Fruit fly (Drosophila melanogaster) whole organism, embryonic: ENCODE results near the gene CG43059.

Source experiments
- B-H2 ChIP-seq: fragments of 200-800 bp; sonication (Bioruptor generic); optimal IDR thresholded peaks from 2 replicates; lab custom pipeline; 2018; ENCODE audit warnings: missing biosample characterization, mild to moderate bottlenecking, missing genetic modification characterization
- Bgb ChIP-seq: fragments of 200-800 bp; sonication (Bioruptor generic); IDR thresholded peaks from 2 replicates; pipeline ENCODE4 v1.3.6; 2022; ENCODE audit warnings: missing biosample characterization, missing genetic modification characterization; ENCODE audit not compliant: partially characterized antibody
- CG10209 ChIP-seq: fragments of 200-800 bp; sonication (Bioruptor generic); optimal IDR thresholded peaks from 3 replicates; lab custom pipeline; 2017; ENCODE audit warnings: missing biosample characterization, mild to moderate bottlenecking, missing genetic modification characterization, missing genetic modification reagents
- CG10565 ChIP-seq: fragments of 200-800 bp; sonication (Bioruptor generic); optimal IDR thresholded peaks from 3 replicates; lab custom pipeline; 2016; ENCODE audit warnings: missing biosample characterization, mild to moderate bottlenecking, missing genetic modification characterization
- CG11696 ChIP-seq: fragments of 200-800 bp; sonication (Bioruptor generic); IDR thresholded peaks from 2 replicates; pipeline ENCODE4 v1.3.6; 2022; ENCODE audit warnings: missing biosample characterization, missing genetic modification characterization
- CG12744 ChIP-seq: fragments of 200-800 bp; sonication (Bioruptor generic); optimal IDR thresholded peaks from 2 replicates; lab custom pipeline; 2016; ENCODE audit warnings: missing biosample characterization, missing genetic modification characterization
- CG13287 ChIP-seq: fragments of 200-800 bp; sonication (Bioruptor generic); IDR thresholded peaks from 2 replicates; pipeline ENCODE4 v1.3.6; 2022; ENCODE audit warnings: missing biosample characterization, missing genetic modification characterization; ENCODE audit not compliant: partially characterized antibody
- CG14441 ChIP-seq: fragments of 200-800 bp; sonication (Bioruptor generic); IDR thresholded peaks from 2 replicates; pipeline ENCODE4 v1.3.6; 2022; ENCODE audit warnings: missing biosample characterization, missing genetic modification characterization
- CG14710 ChIP-seq: fragments of 200-800 bp; sonication (Bioruptor generic); optimal IDR thresholded peaks from 3 replicates; lab custom pipeline; 2019; ENCODE audit warnings: missing biosample characterization, mild to moderate bottlenecking, missing genetic modification characterization, moderate library complexity
- CG15011 ChIP-seq: fragments of 200-800 bp; sonication (Bioruptor generic); optimal IDR thresholded peaks from 3 replicates; lab custom pipeline; 2018; ENCODE audit warnings: missing biosample characterization, mild to moderate bottlenecking, missing genetic modification characterization
- CG15269 ChIP-seq: fragments of 200-800 bp; sonication (Bioruptor generic); optimal IDR thresholded peaks from 2 replicates; lab custom pipeline; 2018; ENCODE audit warnings: missing biosample characterization, mild to moderate bottlenecking, missing genetic modification characterization, moderate library complexity
- CG17359 ChIP-seq: fragments of 200-800 bp; sonication (Bioruptor generic); optimal IDR thresholded peaks from 3 replicates; lab custom pipeline; 2018; ENCODE audit warnings: missing biosample characterization, mild to moderate bottlenecking, missing genetic modification characterization, moderate library complexity
- CG18011 ChIP-seq: fragments of 200-800 bp; sonication (Bioruptor generic); optimal IDR thresholded peaks from 2 replicates; lab custom pipeline; 2017; ENCODE audit warnings: missing biosample characterization, missing genetic modification characterization, mild to moderate bottlenecking, moderate library complexity, missing genotype
- CG2116 ChIP-seq: fragments of 200-800 bp; sonication (Bioruptor generic); optimal IDR thresholded peaks from 3 replicates; lab custom pipeline; 2018; ENCODE audit warnings: missing biosample characterization, mild to moderate bottlenecking, missing genetic modification characterization
- CG2678 ChIP-seq: fragments of 200-800 bp; sonication (Bioruptor generic); optimal IDR thresholded peaks from 3 replicates; lab custom pipeline; 2019; ENCODE audit warnings: missing biosample characterization, mild to moderate bottlenecking, missing genetic modification characterization, moderate library complexity
- CG3163 ChIP-seq: fragments of 200-800 bp; sonication (Bioruptor generic); optimal IDR thresholded peaks from 3 replicates; lab custom pipeline; 2016; ENCODE audit warnings: missing biosample characterization, missing genetic modification characterization
- CG32772 ChIP-seq: fragments of 200-800 bp; sonication (Bioruptor generic); IDR thresholded peaks from 2 replicates; pipeline ENCODE4 v1.3.6; 2022; ENCODE audit warnings: missing biosample characterization, missing genetic modification characterization
- CG6654 ChIP-seq: fragments of 200-800 bp; sonication (Bioruptor generic); optimal IDR thresholded peaks from 2 replicates; lab custom pipeline; 2017; ENCODE audit warnings: missing biosample characterization, mild to moderate bottlenecking, missing genetic modification characterization
- CG6854 ChIP-seq: fragments of 200-800 bp; sonication (Bioruptor generic); optimal IDR thresholded peaks from 3 replicates; lab custom pipeline; 2017; ENCODE audit warnings: missing biosample characterization, mild to moderate bottlenecking, missing genetic modification characterization
- CG8944 ChIP-seq: fragments of 200-800 bp; sonication (Bioruptor generic); optimal IDR thresholded peaks from 3 replicates; lab custom pipeline; 2016; ENCODE audit warnings: missing biosample characterization, missing genetic modification characterization
- CG9609 ChIP-seq: fragments of 200-800 bp; sonication (Bioruptor generic); optimal IDR thresholded peaks from 3 replicates; lab custom pipeline; 2016; ENCODE audit warnings: missing biosample characterization, missing genetic modification characterization
- E2f1 ChIP-seq: fragments of 200-800 bp; sonication (Bioruptor generic); IDR thresholded peaks from 2 replicates; pipeline ENCODE4 v1.3.6; 2022; ENCODE audit warnings: missing biosample characterization, missing genetic modification characterization
- Ets97D ChIP-seq: fragments of 200-800 bp; sonication (Bioruptor generic); optimal IDR thresholded peaks from 3 replicates; lab custom pipeline; 2016; ENCODE audit warnings: missing biosample characterization, missing genetic modification characterization
- H15 ChIP-seq: fragments of 200-800 bp; sonication (Bioruptor generic); IDR thresholded peaks from 3 replicates; pipeline ENCODE4 v1.3.6; 2022; ENCODE audit warnings: missing biosample characterization, missing genetic modification characterization
- Hmx ChIP-seq: fragments of 200-800 bp; sonication (Bioruptor generic); optimal IDR thresholded peaks from 2 replicates; lab custom pipeline; 2016; ENCODE audit warnings: missing biosample characterization, missing genetic modification characterization
- MTF-1 ChIP-seq: fragments of 200-800 bp; sonication (Bioruptor generic); optimal IDR thresholded peaks from 2 replicates; lab custom pipeline; 2018; ENCODE audit warnings: missing biosample characterization, mild to moderate bottlenecking, missing genetic modification characterization, borderline replicate concordance
- Oli ChIP-seq: fragments of 200-800 bp; sonication (Bioruptor generic); optimal IDR thresholded peaks from 2 replicates; lab custom pipeline; 2018; ENCODE audit warnings: missing biosample characterization, mild to moderate bottlenecking, missing genetic modification characterization, moderate library complexity
- Sox100B ChIP-seq: fragments of 200-800 bp; sonication (Bioruptor generic); optimal IDR thresholded peaks from 3 replicates; lab custom pipeline; 2018; ENCODE audit warnings: missing biosample characterization, mild to moderate bottlenecking, missing genetic modification characterization
- Stat92E ChIP-seq, 3 experiments: fragments of >200 bp in 2 of 3; fragments of 200-800 bp in 1 of 3; sonication (Bioruptor generic) in 1 of 3; optimal IDR thresholded peaks; 2 replicates each; lab custom pipeline; 2017 to 2019; ENCODE audit warnings: missing biosample characterization in 3 of 3, missing genetic modification characterization in 3 of 3, mild to moderate bottlenecking in 1 of 3, moderate library complexity in 1 of 3
- Xrp1 ChIP-seq: fragments of 200-800 bp; sonication (Bioruptor generic); IDR thresholded peaks from 2 replicates; pipeline ENCODE4 v1.3.6; 2022; ENCODE audit warnings: missing biosample characterization, missing genetic modification characterization
- YL-1 ChIP-seq: fragments of 200-800 bp; sonication (Bioruptor generic); optimal IDR thresholded peaks from 3 replicates; lab custom pipeline; 2017; ENCODE audit warnings: missing biosample characterization, mild to moderate bottlenecking, missing genetic modification characterization
- bab2 ChIP-seq: fragments of 200-800 bp; sonication (Bioruptor generic); optimal IDR thresholded peaks from 2 replicates; lab custom pipeline; 2016; ENCODE audit warnings: missing biosample characterization, missing genetic modification characterization
- bsh ChIP-seq, 2 experiments: fragments of 200-800 bp; sonication (Bioruptor generic); optimal IDR thresholded peaks; 2 replicates each; lab custom pipeline; 2017 to 2018; ENCODE audit warnings: mild to moderate bottlenecking in 2 of 2, missing biosample characterization in 2 of 2, missing genetic modification characterization in 2 of 2, moderate library complexity in 1 of 2
- ci ChIP-seq: fragments of 200-800 bp; sonication (Bioruptor generic); IDR thresholded peaks from 3 replicates; pipeline ENCODE4 v1.3.6; 2022; ENCODE audit warnings: missing biosample characterization, missing genetic modification characterization
- dan ChIP-seq: fragments of 200-800 bp; sonication (Bioruptor generic); IDR thresholded peaks from 2 replicates; pipeline ENCODE4 v1.3.6; 2022; ENCODE audit warnings: missing biosample characterization, missing genetic modification characterization
- ems ChIP-seq: fragments of 200-800 bp; sonication (Bioruptor generic); optimal IDR thresholded peaks from 3 replicates; lab custom pipeline; 2016; ENCODE audit warnings: missing biosample characterization, missing genetic modification characterization
- fd96Cb ChIP-seq: fragments of 200-800 bp; sonication (Bioruptor generic); optimal IDR thresholded peaks from 2 replicates; lab custom pipeline; 2018; ENCODE audit warnings: missing biosample characterization, mild to moderate bottlenecking, missing genetic modification characterization, moderate library complexity
- fru ChIP-seq: fragments of >200 bp; optimal IDR thresholded peaks from 2 replicates; lab custom pipeline; 2017
- jumu ChIP-seq: fragments of 200-800 bp; sonication (Bioruptor generic); optimal IDR thresholded peaks from 3 replicates; lab custom pipeline; 2016; ENCODE audit warnings: missing biosample characterization, missing genetic modification characterization
- oc ChIP-seq: fragments of 200-800 bp; sonication (Bioruptor generic); optimal IDR thresholded peaks from 2 replicates; lab custom pipeline; 2018; ENCODE audit warnings: missing biosample characterization, mild to moderate bottlenecking, missing genetic modification characterization, moderate library complexity
- pan ChIP-seq, 4 experiments: fragments of >200 bp in 3 of 4; fragments of 200-800 bp in 1 of 4; sonication (Bioruptor generic) in 1 of 4; optimal IDR thresholded peaks in 3 of 4; IDR thresholded peaks in 1 of 4; 2 replicates each; pipeline versions ENCODE4 v1.3.6 to Lab custom; 2017 to 2022; ENCODE audit warnings: missing biosample characterization in 2 of 4, missing genetic modification characterization in 2 of 4, mixed read lengths in 1 of 4
- pho ChIP-seq: fragments of 200-800 bp; sonication (Bioruptor generic); optimal IDR thresholded peaks from 2 replicates; lab custom pipeline; 2016; ENCODE audit warnings: missing biosample characterization, missing genetic modification characterization
- pum ChIP-seq: fragments of 200-800 bp; sonication (Bioruptor generic); optimal IDR thresholded peaks from 2 replicates; lab custom pipeline; 2016; ENCODE audit warnings: missing biosample characterization, missing genetic modification characterization
- schlank ChIP-seq: fragments of 200-800 bp; sonication (Bioruptor generic); optimal IDR thresholded peaks from 2 replicates; lab custom pipeline; 2018; ENCODE audit warnings: missing biosample characterization, mild to moderate bottlenecking, missing genetic modification characterization
- sisA ChIP-seq: fragments of 200-800 bp; sonication (Bioruptor generic); IDR thresholded peaks from 2 replicates; pipeline ENCODE4 v1.3.6; 2022; ENCODE audit warnings: missing biosample characterization, missing genetic modification characterization
- sob ChIP-seq: fragments of 200-800 bp; sonication (Bioruptor generic); IDR thresholded peaks from 2 replicates; pipeline ENCODE4 v1.3.6; 2022; ENCODE audit warnings: missing biosample characterization, missing genetic modification characterization
- tll ChIP-seq, 2 experiments: fragments of 200-800 bp in 1 of 2; fragments of >200 bp in 1 of 2; sonication (Bioruptor generic) in 1 of 2; optimal IDR thresholded peaks; 2 replicates each; lab custom pipeline; 2017 to 2019; ENCODE audit warnings: missing biosample characterization in 2 of 2, missing genetic modification characterization in 2 of 2, mild to moderate bottlenecking in 1 of 2, moderate library complexity in 1 of 2
- usp ChIP-seq: fragments of >200 bp; optimal IDR thresholded peaks from 2 replicates; lab custom pipeline; 2017; ENCODE audit warnings: missing biosample characterization, missing genetic modification characterization

Gene CG43059

DNA sequence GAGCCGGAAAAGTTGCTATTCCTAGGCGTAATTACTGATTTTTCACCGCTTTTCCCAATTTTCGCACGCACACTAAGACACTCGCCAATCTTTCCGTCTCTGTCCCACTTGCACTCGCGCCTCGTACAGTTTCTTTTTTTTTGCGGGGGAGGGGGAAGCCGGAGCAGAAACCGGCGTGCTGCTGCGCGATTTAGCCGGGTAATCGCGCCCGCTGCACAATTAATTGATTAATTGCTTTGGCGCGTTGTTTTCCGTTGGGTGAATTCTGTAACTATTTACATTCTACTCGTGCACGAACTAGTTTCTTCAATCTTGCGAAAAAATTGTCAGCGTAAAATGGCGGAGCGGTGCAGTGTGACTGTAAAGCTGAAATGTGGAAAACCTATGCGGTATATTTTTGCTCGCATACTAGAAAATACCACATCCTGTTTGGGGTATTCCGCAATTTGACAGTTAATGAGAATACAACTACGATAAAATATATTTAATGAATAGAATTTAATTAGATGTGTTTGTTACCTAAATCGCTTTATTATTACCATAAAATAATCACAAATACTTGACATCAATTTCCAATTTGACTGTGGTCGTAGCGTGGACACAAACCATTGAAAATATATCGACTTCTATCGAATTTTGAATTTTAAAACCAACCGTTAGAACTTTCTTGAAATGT is 3.5 kb downstream of the CG43059 start, which contains the start of gene Cpsf6 (continued):
- TF ChIP-seq MTF-1 (GFP tag; lab: Kevin White, UChicago) (no peak), Xrp1 (GFP tag; lab: Robert Waterston, UW) (peak; percentile 77), CG9609 (peak; percentile 31), CG8944 (GFP tag; lab: Kevin White, UChicago) (peak; percentile 6), YL-1 (peak; percentile 89), Oli (peak; percentile 39), CG14710 (tag; lab: Kevin White, UChicago) (peak; percentile 87), Sox100B (GFP tag; lab: Kevin White, UChicago) (peak; percentile 35), H15 (GFP tag; lab: Robert Waterston, UW) (peak; percentile 32; the same call in 1 of the 3 replicates), CG15011 (peak; percentile 8), sisA (GFP tag; lab: Robert Waterston, UW) (peak; percentile 23; the same call in 1 of the 2 replicates), CG10209 (GFP tag; lab: Kevin White, UChicago) (peak; percentile 63), fd96Cb (tag; lab: Kevin White, UChicago) (peak; percentile 52), CG12744 (no peak), B-H2 (GFP tag; lab: Kevin White, UChicago) (no peak), tll (GFP tag; optimal IDR thresholded peaks at IDR 0.05; lab: Kevin White, UChicago) (no peak), CG15269 (tag; lab: Kevin White, UChicago) (peak; percentile 74), CG6854 (no peak), usp (GFP tag; lab: Kevin White, UChicago) (no peak), oc (tag; lab: Kevin White, UChicago) (no peak), schlank (tag; lab: Kevin White, UChicago) (no peak), Bgb (GFP tag; lab: Robert Waterston, UW) (peak; percentile 31; the same call in 1 of the 2 replicates), CG17359 (peak; percentile 52), pho (GFP tag; lab: Kevin White, UChicago) (peak; percentile 46), jumu (GFP tag; lab: Kevin White, UChicago) (no peak), E2f1 (peak; percentile 20; the same call in 1 of the 2 replicates), pum (no peak), CG6654 (no peak), CG3163 (GFP tag; lab: Kevin White, UChicago) (no peak), ems (GFP tag; lab: Kevin White, UChicago) (peak; percentile 35), CG13287 (GFP tag; lab: Robert Waterston, UW) (peak; percentile 10; the same call in 1 of the 2 replicates), CG32772 (GFP tag; lab: Robert Waterston, UW) (no peak), Stat92E (GFP tag; optimal IDR thresholded peaks at IDR 0.05; lab: Kevin White, UChicago) (no peak), CG2678 (tag; lab: Kevin White, UChicago) (peak; percentile 68), pan (optimal IDR thresholded peaks at IDR 0.05; lab: Kevin White, UChicago) (no peak), pan (GFP tag; optimal IDR thresholded peaks at IDR 0.05 in 1 of 2, IDR thresholded peaks at IDR 0.05 in 1 of 2) (peak in 1 of 2 experiments; percentile 60), CG2116 (GFP tag; lab: Kevin White, UChicago) (peak; percentile 82), Ets97D (peak; percentile 49), Hmx (GFP tag; lab: Kevin White, UChicago) (peak; percentile 30), ci (GFP tag; lab: Robert Waterston, UW) (peak; percentile 82), CG11696 (GFP tag; lab: Robert Waterston, UW) (no peak), bsh (GFP tag; optimal IDR thresholded peaks at IDR 0.05; lab: Kevin White, UChicago) (peak in 1 of 2 experiments; percentile 74), fru (no peak), CG18011 (GFP tag; lab: Kevin White, UChicago) (peak; percentile 24), CG10565 (GFP tag; lab: Kevin White, UChicago) (no peak), dan (GFP tag; lab: Robert Waterston, UW) (no peak), CG14441 (GFP tag; lab: Robert Waterston, UW) (peak; percentile 48), sob (peak; percentile 58), bab2 (no peak)
